Worm (Caenorhabditis elegans) whole organism, young adult: Measurements from ENCODE around the gene R05C11.2.

Experiments
- F10E7.11 ChIP-seq: sonication (generic microtip); optimal IDR thresholded peaks from 2 replicates; lab custom pipeline; 2017; ENCODE audit warnings: mild to moderate bottlenecking, missing genetic modification characterization, moderate library complexity, missing compliant biosample characterization
- F23B12.7 ChIP-seq: sonication (generic microtip); optimal IDR thresholded peaks from 2 replicates; lab custom pipeline; 2017; ENCODE audit warnings: missing genetic modification characterization, mild to moderate bottlenecking, missing compliant biosample characterization, antibody characterized with exemption, moderate library complexity; ENCODE audit not compliant: insufficient read depth
- chd-7 ChIP-seq: sonication (generic microtip); optimal IDR thresholded peaks from 2 replicates; lab custom pipeline; 2016; ENCODE audit warnings: mild to moderate bottlenecking, missing genetic modification characterization, moderate library complexity, missing compliant biosample characterization
- egl-18 ChIP-seq: fragments of 200-800 bp; sonication (Bioruptor generic); IDR thresholded peaks from 2 replicates; pipeline ENCODE4 v1.3.6; 2022; ENCODE audit warnings: missing genetic modification reagents, missing genetic modification characterization, missing compliant biosample characterization
- hmg-1.2 ChIP-seq: fragments of 200-800 bp; sonication (Bioruptor generic); IDR thresholded peaks from 2 replicates; pipeline ENCODE4 v1.3.6; 2022; ENCODE audit warnings: missing genetic modification reagents, missing genetic modification characterization, missing compliant biosample characterization
- madf-8 ChIP-seq: fragments of 200-800 bp; sonication (Bioruptor generic); conservative IDR thresholded peaks from 2 replicates; pipeline ENCODE4 v1.3.6; 2022; ENCODE audit warnings: missing genetic modification reagents, missing genetic modification characterization, missing compliant biosample characterization
- mes-4 ChIP-seq: sonication (generic microtip); optimal IDR thresholded peaks from 2 replicates; lab custom pipeline; 2016; ENCODE audit warnings: missing genotype, missing genetic modification characterization, missing compliant biosample characterization
- zfh-2 ChIP-seq: fragments of 200-800 bp; sonication (Bioruptor generic); conservative IDR thresholded peaks from 2 replicates; pipeline ENCODE4 v1.3.6; 2022; ENCODE audit warnings: missing genetic modification reagents, missing genetic modification characterization, missing compliant biosample characterization

ce11 chrIV:2059011-2059410 lies at the start of gene R05C11.2:
- TF ChIP-seq egl-18 (no peak), hmg-1.2 (GFP tag; lab: Robert Waterston, UW) (no peak), chd-7 (tag; lab: Kevin White, UChicago) (no peak), mes-4 (tag; lab: Kevin White, UChicago) (no peak), madf-8 (GFP tag; lab: Robert Waterston, UW) (no peak), F23B12.7 (no peak), F10E7.11 (tag; lab: Kevin White, UChicago) (no peak), zfh-2 (GFP tag; lab: Robert Waterston, UW) (no peak)
